Worm (Caenorhabditis elegans) whole organism, L1 larva: ENCODE results near the gene nas-28.
A peak's percentile ranks its signal among the peaks of the same experiment; 100 is the strongest.

ENCODE experiments used
- C04F5.9 ChIP-seq: sonication (generic microtip); optimal IDR thresholded peaks from 2 replicates; lab custom pipeline; 2016; ENCODE audit warnings: missing genetic modification characterization, missing compliant biosample characterization
- F16B12.6 ChIP-seq: fragments of 150-350 bp; optimal IDR thresholded peaks from 2 replicates; lab custom pipeline; 2014; ENCODE audit warnings: missing biosample characterization, missing genetic modification characterization
- Y116A8C.19 ChIP-seq: sonication (generic microtip); optimal IDR thresholded peaks from 2 replicates; lab custom pipeline; 2016; ENCODE audit warnings: missing compliant biosample characterization, missing genetic modification characterization, borderline replicate concordance
- aha-1 ChIP-seq: fragments of 150-350 bp; optimal IDR thresholded peaks from 2 replicates; lab custom pipeline; 2014; ENCODE audit warnings: missing biosample characterization, missing genetic modification characterization
- ama-1 ChIP-seq: fragments of 150-350 bp; optimal IDR thresholded peaks from 2 replicates; lab custom pipeline; 2014
- blmp-1 ChIP-seq: fragments of 150-350 bp; optimal IDR thresholded peaks from 2 replicates; lab custom pipeline; 2014; ENCODE audit warnings: missing biosample characterization, missing genetic modification characterization
- ceh-90 ChIP-seq: sonication (generic microtip); optimal IDR thresholded peaks from 2 replicates; lab custom pipeline; 2016; ENCODE audit warnings: missing genetic modification characterization, missing compliant biosample characterization
- ces-1 ChIP-seq: fragments of 150-350 bp; optimal IDR thresholded peaks from 2 replicates; lab custom pipeline; 2014; ENCODE audit warnings: missing biosample characterization, missing genetic modification reagents, missing genetic modification characterization
- dpl-1 ChIP-seq, 3 experiments: fragments of 150-350 bp in 2 of 3; sonication (generic microtip) in 1 of 3; optimal IDR thresholded peaks; 2 replicates each; lab custom pipeline; 2014 to 2017; ENCODE audit warnings: missing biosample characterization in 3 of 3, missing genetic modification characterization in 3 of 3, missing genetic modification reagents in 3 of 3
- dsc-1 ChIP-seq: sonication (generic microtip); optimal IDR thresholded peaks from 2 replicates; lab custom pipeline; 2016; ENCODE audit warnings: mild to moderate bottlenecking, missing genetic modification characterization, missing compliant biosample characterization
- efl-1 ChIP-seq, 4 experiments: fragments of 150-350 bp; optimal IDR thresholded peaks in 3 of 4; peaks in 1 of 4; 1 replicate in 1 of 4; 2 replicates in 3 of 4; lab custom pipeline; 2014; ENCODE audit warnings: missing biosample characterization in 2 of 4, missing genetic modification characterization in 2 of 4, missing genetic modification reagents in 2 of 4
- efl-3 ChIP-seq: fragments of 200-800 bp; sonication (Bioruptor generic); optimal IDR thresholded peaks from 2 replicates; lab custom pipeline; 2018; ENCODE audit warnings: mild to moderate bottlenecking, missing genetic modification characterization, missing compliant biosample characterization
- egl-13 ChIP-seq: sonication (generic microtip); optimal IDR thresholded peaks from 2 replicates; lab custom pipeline; 2016; ENCODE audit warnings: missing genotype, missing genetic modification reagents, missing genetic modification characterization, missing compliant biosample characterization
- egl-27 ChIP-seq, 2 experiments: fragments of 150-350 bp in 1 of 2; sonication (generic microtip); optimal IDR thresholded peaks; 3 replicates each; lab custom pipeline; 2017 to 2018; ENCODE audit warnings: missing biosample characterization in 2 of 2, missing genetic modification characterization in 2 of 2, missing genetic modification reagents in 2 of 2
- elt-3 ChIP-seq, 6 experiments: fragments of 150-350 bp in 1 of 6; sonication (generic microtip); optimal IDR thresholded peaks; 2 replicates each; lab custom pipeline; 2017 to 2018; ENCODE audit warnings: missing biosample characterization in 6 of 6, missing genetic modification characterization in 6 of 6, inconsistent platforms in 1 of 6
- ets-5 ChIP-seq: fragments of 200-800 bp; sonication (Bioruptor generic); IDR thresholded peaks from 2 replicates; pipeline ENCODE4 v1.3.6; 2022; ENCODE audit warnings: missing genetic modification characterization, missing compliant biosample characterization
- fkh-10 ChIP-seq: sonication (generic microtip); optimal IDR thresholded peaks from 2 replicates; lab custom pipeline; 2017; ENCODE audit warnings: missing biosample characterization, missing genetic modification reagents, missing genetic modification characterization
- fkh-8 ChIP-seq: sonication (generic microtip); optimal IDR thresholded peaks from 2 replicates; lab custom pipeline; 2016; ENCODE audit warnings: mild to moderate bottlenecking, missing genetic modification characterization, missing compliant biosample characterization
- fos-1 ChIP-seq: fragments of 150-350 bp; optimal IDR thresholded peaks from 2 replicates; lab custom pipeline; 2014; ENCODE audit warnings: missing biosample characterization, missing genetic modification characterization
- irx-1 ChIP-seq: sonication (generic microtip); optimal IDR thresholded peaks from 2 replicates; lab custom pipeline; 2016; ENCODE audit warnings: missing genetic modification characterization, missing compliant biosample characterization
- jun-1 ChIP-seq: fragments of 150-350 bp; optimal IDR thresholded peaks from 2 replicates; lab custom pipeline; 2014; ENCODE audit warnings: missing biosample characterization, missing genetic modification reagents, missing genetic modification characterization
- lin-13 ChIP-seq: fragments of 150-350 bp; optimal IDR thresholded peaks from 2 replicates; lab custom pipeline; 2014; ENCODE audit warnings: missing biosample characterization, missing genetic modification reagents, missing genetic modification characterization
- lin-14 ChIP-seq: fragments of 200-800 bp; sonication (Bioruptor generic); optimal IDR thresholded peaks from 2 replicates; lab custom pipeline; 2018; ENCODE audit warnings: mild to moderate bottlenecking, missing genetic modification characterization, moderate library complexity, missing compliant biosample characterization
- lin-15B ChIP-seq: fragments of 150-350 bp; sonication (generic microtip); optimal IDR thresholded peaks from 3 replicates; lab custom pipeline; 2014; ENCODE audit warnings: missing biosample characterization, missing genetic modification characterization
- lin-35 ChIP-seq, 2 experiments: fragments of 150-350 bp; optimal IDR thresholded peaks; 2 replicates each; lab custom pipeline; 2014; ENCODE audit warnings: missing biosample characterization in 2 of 2, missing genetic modification characterization in 2 of 2, missing genetic modification reagents in 2 of 2
- lin-39 ChIP-seq: fragments of 150-350 bp; optimal IDR thresholded peaks from 2 replicates; lab custom pipeline; 2014; ENCODE audit warnings: missing biosample characterization, missing genetic modification reagents, missing genetic modification characterization
- lsy-2 ChIP-seq, 2 experiments: fragments of 150-350 bp; optimal IDR thresholded peaks; 2 replicates each; lab custom pipeline; 2014; ENCODE audit warnings: missing biosample characterization in 2 of 2, missing genetic modification characterization in 2 of 2
- mdl-1 ChIP-seq, 2 experiments: fragments of 150-350 bp; optimal IDR thresholded peaks; 2 replicates each; lab custom pipeline; 2014 to 2017; ENCODE audit warnings: missing biosample characterization in 2 of 2, missing genetic modification characterization in 2 of 2, inconsistent platforms in 1 of 2
- mef-2 ChIP-seq: fragments of 150-350 bp; optimal IDR thresholded peaks from 2 replicates; lab custom pipeline; 2014; ENCODE audit warnings: missing biosample characterization, missing genetic modification characterization
- mep-1 ChIP-seq: fragments of 150-350 bp; optimal IDR thresholded peaks from 2 replicates; lab custom pipeline; 2014; ENCODE audit warnings: missing biosample characterization, missing genetic modification characterization
- nhr-12 ChIP-seq: sonication (generic microtip); optimal IDR thresholded peaks from 2 replicates; lab custom pipeline; 2017; ENCODE audit warnings: missing biosample characterization, missing genetic modification characterization
- nhr-19 ChIP-seq: fragments of 200-800 bp; sonication (Bioruptor generic); conservative IDR thresholded peaks from 2 replicates; pipeline ENCODE4 v1.3.6; 2022; ENCODE audit warnings: missing genetic modification characterization, missing compliant biosample characterization
- nhr-20 ChIP-seq: sonication (generic microtip); optimal IDR thresholded peaks from 2 replicates; lab custom pipeline; 2016; ENCODE audit warnings: mild to moderate bottlenecking, missing genetic modification characterization, missing compliant biosample characterization
- nhr-28 ChIP-seq: fragments of 150-350 bp; optimal IDR thresholded peaks from 2 replicates; lab custom pipeline; 2014; ENCODE audit warnings: missing biosample characterization, missing genetic modification characterization
- nhr-47 ChIP-seq: sonication (generic microtip); optimal IDR thresholded peaks from 2 replicates; lab custom pipeline; 2016; ENCODE audit warnings: mild to moderate bottlenecking, missing genetic modification characterization, moderate library complexity, missing compliant biosample characterization
- nhr-71 ChIP-seq: sonication (generic microtip); optimal IDR thresholded peaks from 2 replicates; lab custom pipeline; 2016; ENCODE audit warnings: mild to moderate bottlenecking, missing genetic modification characterization, moderate library complexity, missing compliant biosample characterization
- nhr-76 ChIP-seq: sonication (generic microtip); optimal IDR thresholded peaks from 2 replicates; lab custom pipeline; 2017; ENCODE audit warnings: missing biosample characterization, missing genetic modification characterization
- nhr-85 ChIP-seq: sonication (generic microtip); peaks from one replicate; lab custom pipeline; 2016; ENCODE audit warnings: missing genetic modification characterization, inconsistent platforms, missing compliant biosample characterization
- pag-3 ChIP-seq: sonication (generic microtip); optimal IDR thresholded peaks from 2 replicates; lab custom pipeline; 2017; ENCODE audit warnings: missing genetic modification characterization, mild to moderate bottlenecking, missing compliant biosample characterization, antibody characterized with exemption, borderline replicate concordance; ENCODE audit not compliant: insufficient read depth
- pqm-1 ChIP-seq: sonication (generic microtip); optimal IDR thresholded peaks from 3 replicates; lab custom pipeline; 2017; ENCODE audit warnings: missing biosample characterization, missing genetic modification characterization
- rnt-1 ChIP-seq: sonication (generic microtip); optimal IDR thresholded peaks from 2 replicates; lab custom pipeline; 2016; ENCODE audit warnings: mild to moderate bottlenecking, missing genetic modification characterization, moderate library complexity, missing compliant biosample characterization
- skn-1 ChIP-seq: fragments of 150-350 bp; optimal IDR thresholded peaks from 2 replicates; lab custom pipeline; 2014; ENCODE audit warnings: missing biosample characterization, missing genetic modification characterization
- sox-4 ChIP-seq: sonication (generic microtip); optimal IDR thresholded peaks from 2 replicates; lab custom pipeline; 2016; ENCODE audit warnings: missing genetic modification characterization, missing compliant biosample characterization
- swsn-7 ChIP-seq: sonication (generic microtip); optimal IDR thresholded peaks from 2 replicates; lab custom pipeline; 2016; ENCODE audit warnings: missing genetic modification characterization, missing compliant biosample characterization
- tbx-2 ChIP-seq: sonication (generic microtip); optimal IDR thresholded peaks from 2 replicates; lab custom pipeline; 2016; ENCODE audit warnings: missing genetic modification characterization, missing compliant biosample characterization
- unc-130 ChIP-seq: fragments of 150-350 bp; optimal IDR thresholded peaks from 2 replicates; lab custom pipeline; 2017; ENCODE audit warnings: missing biosample characterization, missing genetic modification characterization, inconsistent platforms
- unc-62 ChIP-seq: fragments of 150-350 bp; optimal IDR thresholded peaks from 2 replicates; lab custom pipeline; 2014; ENCODE audit warnings: missing biosample characterization, missing genetic modification reagents, missing genetic modification characterization
- unc-86 ChIP-seq: sonication (generic microtip); optimal IDR thresholded peaks from 2 replicates; lab custom pipeline; 2016; ENCODE audit warnings: missing genetic modification characterization, missing compliant biosample characterization
- unc-98 ChIP-seq: fragments of 200-800 bp; sonication (Bioruptor generic); IDR thresholded peaks from 2 replicates; pipeline ENCODE4 v1.3.6; 2022; ENCODE audit warnings: missing genetic modification characterization, missing compliant biosample characterization
- zip-4 ChIP-seq: fragments of 200-800 bp; sonication (Bioruptor generic); optimal IDR thresholded peaks from 2 replicates; lab custom pipeline; 2018; ENCODE audit warnings: mild to moderate bottlenecking, missing genetic modification characterization, moderate library complexity, missing compliant biosample characterization
- ztf-11 ChIP-seq, 2 experiments: sonication (generic microtip); optimal IDR thresholded peaks; 2 replicates each; lab custom pipeline; 2016 to 2017; ENCODE audit warnings: missing genetic modification characterization in 2 of 2, missing biosample characterization in 1 of 2, missing compliant biosample characterization in 1 of 2

The nas-28 gene

ce11 chrIII:6198378-6199234, 15.6 kb upstream of the nas-28 start, which contains the start of the genes C23G10.7 and rpn-2 (continued):
- no peak for TF ChIP-seq pag-3 (tag; lab: Kevin White, UChicago)
- peak; percentile 52 for TF ChIP-seq F16B12.6 (tag; lab: Kevin White, UChicago)
- peak; percentile 66 for TF ChIP-seq lin-13 (GFP tag; lab: Kevin White, UChicago)
- no peak for TF ChIP-seq pqm-1 (tag; lab: Kevin White, UChicago)
- TF ChIP-seq nhr-71 (tag; lab: Kevin White, UChicago), result peak; percentile 84
- TF ChIP-seq unc-98 (GFP tag; lab: Robert Waterston, UW), result no peak
- TF ChIP-seq fkh-8 (tag; lab: Kevin White, UChicago), result peak; percentile 44
- TF ChIP-seq skn-1 (tag; lab: Kevin White, UChicago), result peak; percentile 98
- no peak for TF ChIP-seq Y116A8C.19 (tag; lab: Kevin White, UChicago)
- no peak for TF ChIP-seq unc-62 (GFP tag; lab: Kevin White, UChicago)
- no peak for TF ChIP-seq nhr-12
- peak; percentile 71 for TF ChIP-seq dsc-1 (tag; lab: Kevin White, UChicago)
- no peak for TF ChIP-seq nhr-76 (tag; lab: Kevin White, UChicago)
- no peak for TF ChIP-seq mef-2 (tag; lab: Kevin White, UChicago)
- TF ChIP-seq elt-3 (tag; optimal IDR thresholded peaks at IDR 0.05; lab: Kevin White, UChicago), result peak in 2 of 6 experiments; percentile 38 to 48
- TF ChIP-seq egl-13, result peak; percentile 9
- TF ChIP-seq ets-5 (GFP tag; lab: Robert Waterston, UW), result no peak
- peak; percentile 81 for TF ChIP-seq nhr-85 (tag; lab: Kevin White, UChicago)
- peak; percentile 64 for TF ChIP-seq lin-14 (GFP tag; lab: Kevin White, UChicago)
- peak; percentile 13 for TF ChIP-seq lin-39
- TF ChIP-seq C04F5.9 (tag; lab: Kevin White, UChicago), result peak; percentile 36
- peak; percentile 74 to 79 for TF ChIP-seq efl-1 (optimal IDR thresholded peaks at IDR 0.05; lab: Kevin White, UChicago)
- peak; percentile 72 to 97 for TF ChIP-seq efl-1 (GFP tag; optimal IDR thresholded peaks at IDR 0.05 in 1 of 2; lab: Kevin White, UChicago)
- TF ChIP-seq sox-4 (tag; lab: Kevin White, UChicago), result no peak
- no peak for TF ChIP-seq unc-130
- TF ChIP-seq mdl-1 (tag; optimal IDR thresholded peaks at IDR 0.05; lab: Kevin White, UChicago), result peak in 1 of 2 experiments; percentile 55
- peak; percentile 90 for TF ChIP-seq mep-1
- no peak for TF ChIP-seq efl-3 (GFP tag; lab: Kevin White, UChicago)
- peak; percentile 20 for TF ChIP-seq fkh-10 (GFP tag; lab: Kevin White, UChicago)
- peak; percentile 61 for TF ChIP-seq unc-86
- peak; percentile 72 for TF ChIP-seq nhr-19 (GFP tag; lab: Robert Waterston, UW)
- peak; percentile 53 to 79 (median 77) for TF ChIP-seq dpl-1 (GFP tag; optimal IDR thresholded peaks at IDR 0.05; lab: Kevin White, UChicago)
- TF ChIP-seq nhr-47 (tag; lab: Kevin White, UChicago), result peak; percentile 80
- peak; percentile 73 for TF ChIP-seq tbx-2
- TF ChIP-seq ama-1 (lab: Kevin White, UChicago), result peak; percentile 14
- TF ChIP-seq nhr-28, result no peak
- TF ChIP-seq ces-1 (GFP tag; lab: Kevin White, UChicago), result no peak
- peak; percentile 89 for TF ChIP-seq rnt-1
- peak; percentile 52 for TF ChIP-seq blmp-1 (tag; lab: Kevin White, UChicago)
- no peak for TF ChIP-seq egl-27 (tag; optimal IDR thresholded peaks at IDR 0.05; lab: Kevin White, UChicago)
- peak; percentile 83 to 86 for TF ChIP-seq lsy-2 (tag; optimal IDR thresholded peaks at IDR 0.05; lab: Kevin White, UChicago)
- TF ChIP-seq irx-1 (tag; lab: Kevin White, UChicago), result peak; percentile 49
- peak; percentile 29 for TF ChIP-seq jun-1 (tag; lab: Kevin White, UChicago)
- TF ChIP-seq lin-35 (GFP tag; optimal IDR thresholded peaks at IDR 0.05; lab: Kevin White, UChicago), result peak; percentile 71 to 82
- no peak for TF ChIP-seq lin-15B (tag; lab: Kevin White, UChicago)
- peak; percentile 32 for TF ChIP-seq fos-1 (tag; lab: Kevin White, UChicago)
- peak; percentile 72 for TF ChIP-seq nhr-20 (tag; lab: Kevin White, UChicago)
- peak; percentile 17 for TF ChIP-seq zip-4 (GFP tag; lab: Kevin White, UChicago)
- no peak for TF ChIP-seq aha-1 (tag; lab: Kevin White, UChicago)
- peak; percentile 74 for TF ChIP-seq swsn-7 (tag; lab: Kevin White, UChicago)
- TF ChIP-seq ztf-11 (tag; optimal IDR thresholded peaks at IDR 0.05; lab: Kevin White, UChicago), result no peak
- no peak for TF ChIP-seq ceh-90
